Worm (Caenorhabditis elegans) whole organism, young adult: ENCODE measurements around the gene mig-14.

ENCODE experiments used
- F57A8.1 ChIP-seq: fragments of 200-800 bp; sonication (Bioruptor generic); optimal IDR thresholded peaks from 2 replicates; lab custom pipeline; 2018; ENCODE audit warnings: mild to moderate bottlenecking, missing genetic modification characterization, moderate library complexity, missing compliant biosample characterization
- Y56A3A.18 ChIP-seq: fragments of 200-800 bp; sonication (Bioruptor generic); IDR thresholded peaks from 2 replicates; pipeline ENCODE4 v1.3.6; 2022; ENCODE audit warnings: missing genetic modification reagents, missing genetic modification characterization, missing compliant biosample characterization
- nhr-27 ChIP-seq: fragments of 200-800 bp; sonication (Bioruptor generic); optimal IDR thresholded peaks from 2 replicates; lab custom pipeline; 2018; ENCODE audit warnings: mild to moderate bottlenecking, missing genetic modification characterization, moderate library complexity, missing compliant biosample characterization

DNA sequence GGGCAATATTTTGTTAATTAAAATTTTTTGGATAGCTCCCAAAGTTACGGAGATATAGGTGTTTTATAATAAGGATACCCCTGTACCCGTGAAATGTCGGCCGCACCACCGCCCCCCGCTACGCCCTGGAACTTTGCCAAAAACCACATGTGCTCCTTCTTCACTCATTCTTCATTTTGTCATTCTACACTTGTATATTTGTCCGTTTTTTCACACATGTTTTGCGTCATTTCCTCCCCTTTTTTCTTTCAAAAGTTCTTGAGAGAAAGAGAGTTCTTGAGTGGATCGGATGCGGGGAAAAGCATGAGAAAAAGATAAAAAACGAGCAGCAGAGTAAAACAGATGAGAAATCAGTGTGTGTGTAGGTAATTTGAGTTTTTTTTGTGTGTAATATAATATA lies 47.3 kb downstream of the mig-14 start:
- TF ChIP-seq F57A8.1 (GFP tag; lab: Kevin White, UChicago) (no peak), nhr-27 (tag; lab: Kevin White, UChicago) (no peak), Y56A3A.18 (GFP tag; lab: Robert Waterston, UW) (no peak)
